Fruit fly (Drosophila melanogaster) whole organism, prepupa: ENCODE measurements around the gene SP1029.

ENCODE experiments used
- CG10631 ChIP-seq: fragments of 200-800 bp; sonication (Bioruptor generic); optimal IDR thresholded peaks from 2 replicates; lab custom pipeline; 2016; ENCODE audit warnings: missing biosample characterization, missing genetic modification characterization
- CG11762 ChIP-seq: fragments of 200-800 bp; sonication (Bioruptor generic); optimal IDR thresholded peaks from 3 replicates; lab custom pipeline; 2016; ENCODE audit warnings: missing biosample characterization, missing genetic modification characterization; ENCODE audit not compliant: insufficient read depth
- CG11902 ChIP-seq: fragments of 200-800 bp; sonication (Bioruptor generic); optimal IDR thresholded peaks from 3 replicates; lab custom pipeline; 2016; ENCODE audit warnings: missing biosample characterization, missing genetic modification characterization
- CG15336 ChIP-seq: fragments of 200-800 bp; sonication (Bioruptor generic); IDR thresholded peaks from 2 replicates; pipeline ENCODE4 v1.3.6; 2022; ENCODE audit warnings: missing biosample characterization, missing genetic modification characterization
- CG1621 ChIP-seq: fragments of 200-800 bp; sonication (Bioruptor generic); optimal IDR thresholded peaks from 3 replicates; lab custom pipeline; 2018; ENCODE audit warnings: missing biosample characterization, mild to moderate bottlenecking, missing genetic modification characterization
- CG16779 ChIP-seq: fragments of 200-800 bp; sonication (Bioruptor generic); optimal IDR thresholded peaks from 3 replicates; lab custom pipeline; 2017; ENCODE audit warnings: missing biosample characterization, mild to moderate bottlenecking, missing genetic modification characterization
- CG3032 ChIP-seq: fragments of 200-800 bp; optimal IDR thresholded peaks from 2 replicates; lab custom pipeline; 2019; ENCODE audit warnings: missing biosample characterization, mild to moderate bottlenecking, missing genetic modification characterization, moderate library complexity
- CG31627 ChIP-seq: fragments of 200-800 bp; sonication (Bioruptor generic); optimal IDR thresholded peaks from 3 replicates; lab custom pipeline; 2016; ENCODE audit warnings: missing biosample characterization, missing genetic modification characterization
- CG32006 ChIP-seq: fragments of 200-800 bp; sonication (Bioruptor generic); optimal IDR thresholded peaks from 3 replicates; lab custom pipeline; 2017; ENCODE audit warnings: missing biosample characterization, mild to moderate bottlenecking, missing genetic modification characterization
- CG34406 ChIP-seq: fragments of 200-800 bp; sonication (Bioruptor generic); optimal IDR thresholded peaks from 3 replicates; lab custom pipeline; 2016; ENCODE audit warnings: missing biosample characterization, missing genetic modification characterization
- CG3919 ChIP-seq: fragments of 200-800 bp; sonication (Bioruptor generic); optimal IDR thresholded peaks from 3 replicates; lab custom pipeline; 2016; ENCODE audit warnings: missing biosample characterization, missing genetic modification characterization
- CG4318 ChIP-seq: fragments of 200-800 bp; sonication (Bioruptor generic); optimal IDR thresholded peaks from 3 replicates; lab custom pipeline; 2017; ENCODE audit warnings: missing biosample characterization, mild to moderate bottlenecking, missing genetic modification characterization
- CG6163 ChIP-seq: fragments of 200-800 bp; sonication (Bioruptor generic); IDR thresholded peaks from 3 replicates; pipeline ENCODE4 v1.3.6; 2022; ENCODE audit warnings: missing biosample characterization, missing genetic modification characterization
- CG6276 ChIP-seq: fragments of 200-800 bp; sonication (Bioruptor generic); optimal IDR thresholded peaks from 2 replicates; lab custom pipeline; 2017; ENCODE audit warnings: missing biosample characterization, mild to moderate bottlenecking, missing genetic modification characterization
- CG6792 ChIP-seq: fragments of 200-800 bp; sonication (Bioruptor generic); optimal IDR thresholded peaks from 3 replicates; lab custom pipeline; 2016; ENCODE audit warnings: missing biosample characterization, missing genetic modification characterization
- CG6808 ChIP-seq: fragments of 200-800 bp; sonication (Bioruptor generic); optimal IDR thresholded peaks from 3 replicates; lab custom pipeline; 2017; ENCODE audit warnings: missing biosample characterization, missing genetic modification characterization, mild to moderate bottlenecking, moderate library complexity, missing genetic modification reagents
- CG7368 ChIP-seq: fragments of 200-800 bp; sonication (Bioruptor generic); optimal IDR thresholded peaks from 3 replicates; lab custom pipeline; 2016; ENCODE audit warnings: missing biosample characterization, missing genetic modification characterization
- CG8632 ChIP-seq: fragments of 200-800 bp; sonication (Bioruptor generic); optimal IDR thresholded peaks from 3 replicates; lab custom pipeline; 2016; ENCODE audit warnings: missing biosample characterization, missing genetic modification characterization
- Eip75B ChIP-seq: fragments of 200-800 bp; sonication (Bioruptor generic); optimal IDR thresholded peaks from 3 replicates; lab custom pipeline; 2016; ENCODE audit warnings: missing biosample characterization, missing genetic modification characterization
- Eip78C ChIP-seq: fragments of 200-800 bp; sonication (Bioruptor generic); peaks from one replicate; lab custom pipeline; 2016; ENCODE audit warnings: missing biosample characterization, missing genetic modification characterization
- Eip93F ChIP-seq: fragments of 200-800 bp; sonication (Bioruptor generic); optimal IDR thresholded peaks from 2 replicates; lab custom pipeline; 2016; ENCODE audit warnings: missing biosample characterization, mild to moderate bottlenecking, missing genetic modification characterization
- Ets21C ChIP-seq: fragments of 200-800 bp; sonication (Bioruptor generic); optimal IDR thresholded peaks from 3 replicates; lab custom pipeline; 2016; ENCODE audit warnings: missing biosample characterization, missing genetic modification characterization
- Gug ChIP-seq: fragments of 200-800 bp; sonication (Bioruptor generic); IDR thresholded peaks from 2 replicates; pipeline ENCODE4 v1.3.6; 2022; ENCODE audit warnings: missing biosample characterization, missing genetic modification characterization
- Hr39 ChIP-seq: fragments of 200-800 bp; sonication (Bioruptor generic); optimal IDR thresholded peaks from 2 replicates; lab custom pipeline; 2016; ENCODE audit warnings: missing biosample characterization, missing genetic modification characterization
- Hr4 ChIP-seq: fragments of 200-800 bp; sonication (Bioruptor generic); optimal IDR thresholded peaks from 3 replicates; lab custom pipeline; 2016; ENCODE audit warnings: missing biosample characterization, missing genetic modification characterization
- Lpt ChIP-seq: fragments of 200-800 bp; sonication (Bioruptor generic); optimal IDR thresholded peaks from 3 replicates; lab custom pipeline; 2016; ENCODE audit warnings: missing biosample characterization, missing genetic modification characterization
- Met ChIP-seq: fragments of 200-800 bp; sonication (Bioruptor generic); optimal IDR thresholded peaks from 3 replicates; lab custom pipeline; 2016; ENCODE audit warnings: missing biosample characterization, missing genetic modification characterization
- Sox102F ChIP-seq: fragments of 200-800 bp; sonication (Bioruptor generic); optimal IDR thresholded peaks from 2 replicates; lab custom pipeline; 2016; ENCODE audit warnings: missing biosample characterization, mild to moderate bottlenecking, missing genetic modification characterization
- Sox14 ChIP-seq: fragments of 200-800 bp; sonication (Bioruptor generic); optimal IDR thresholded peaks from 3 replicates; lab custom pipeline; 2016; ENCODE audit warnings: missing biosample characterization, missing genetic modification characterization
- Sox15 ChIP-seq: fragments of 200-800 bp; sonication (Bioruptor generic); optimal IDR thresholded peaks from 3 replicates; lab custom pipeline; 2016; ENCODE audit warnings: missing biosample characterization, missing genetic modification characterization
- achi ChIP-seq: fragments of 200-800 bp; sonication (Bioruptor generic); optimal IDR thresholded peaks from 3 replicates; lab custom pipeline; 2016; ENCODE audit warnings: missing biosample characterization, missing genetic modification characterization
- acj6 ChIP-seq: fragments of 200-800 bp; sonication (Bioruptor generic); optimal IDR thresholded peaks from 3 replicates; lab custom pipeline; 2016; ENCODE audit warnings: missing biosample characterization, missing genetic modification characterization
- dac ChIP-seq: fragments of 200-800 bp; sonication (Bioruptor generic); optimal IDR thresholded peaks from 2 replicates; lab custom pipeline; 2017; ENCODE audit warnings: missing biosample characterization, mild to moderate bottlenecking, missing genetic modification characterization
- dsx ChIP-seq: fragments of 200-800 bp; optimal IDR thresholded peaks from 3 replicates; lab custom pipeline; 2019; ENCODE audit warnings: missing biosample characterization, mild to moderate bottlenecking, missing genetic modification characterization, moderate library complexity; ENCODE audit not compliant: poor library complexity, severe bottlenecking
- eg ChIP-seq: fragments of 200-800 bp; sonication (Bioruptor generic); IDR thresholded peaks from 3 replicates; pipeline ENCODE4 v1.3.6; 2022; ENCODE audit warnings: missing biosample characterization, missing genetic modification characterization
- esn ChIP-seq: fragments of 200-800 bp; sonication (Bioruptor generic); optimal IDR thresholded peaks from 2 replicates; lab custom pipeline; 2016; ENCODE audit warnings: missing biosample characterization, mild to moderate bottlenecking, missing genetic modification characterization, moderate library complexity
- fd85E ChIP-seq: fragments of 200-800 bp; sonication (Bioruptor generic); optimal IDR thresholded peaks from 3 replicates; lab custom pipeline; 2016; ENCODE audit warnings: missing biosample characterization, missing genetic modification characterization
- fkh ChIP-seq: fragments of 200-800 bp; sonication (Bioruptor generic); optimal IDR thresholded peaks from 3 replicates; lab custom pipeline; 2017; ENCODE audit warnings: missing biosample characterization, mild to moderate bottlenecking, missing genetic modification characterization, moderate library complexity
- lz ChIP-seq: fragments of 200-800 bp; sonication (Bioruptor generic); optimal IDR thresholded peaks from 3 replicates; lab custom pipeline; 2016; ENCODE audit warnings: missing biosample characterization, missing genetic modification characterization
- net ChIP-seq: fragments of 200-800 bp; sonication (Bioruptor generic); optimal IDR thresholded peaks from 3 replicates; lab custom pipeline; 2016; ENCODE audit warnings: missing biosample characterization, missing genetic modification characterization
- pdm3 ChIP-seq: fragments of 200-800 bp; sonication (Bioruptor generic); optimal IDR thresholded peaks from 3 replicates; lab custom pipeline; 2016; ENCODE audit warnings: missing biosample characterization, missing genetic modification characterization
- salr ChIP-seq, 2 experiments: fragments of 200-800 bp; sonication (Bioruptor generic); optimal IDR thresholded peaks; 3 replicates each; lab custom pipeline; 2016 to 2018; ENCODE audit warnings: missing biosample characterization in 2 of 2, missing genetic modification characterization in 2 of 2, mild to moderate bottlenecking in 1 of 2
- spab ChIP-seq: fragments of 200-800 bp; sonication (Bioruptor generic); optimal IDR thresholded peaks from 2 replicates; lab custom pipeline; 2017; ENCODE audit warnings: missing biosample characterization, mild to moderate bottlenecking, missing genetic modification characterization, missing genetic modification reagents
- ss ChIP-seq, 2 experiments: fragments of 200-800 bp; sonication (Bioruptor generic); optimal IDR thresholded peaks; 2 replicates in 1 of 2; 3 replicates in 1 of 2; lab custom pipeline; 2017 to 2018; ENCODE audit warnings: mild to moderate bottlenecking in 2 of 2, missing biosample characterization in 2 of 2, missing genetic modification characterization in 2 of 2, moderate library complexity in 1 of 2
- svp ChIP-seq: fragments of 200-800 bp; sonication (Bioruptor generic); peaks from one replicate; lab custom pipeline; 2016; ENCODE audit warnings: missing biosample characterization, missing genetic modification characterization
- topi ChIP-seq: fragments of 200-800 bp; sonication (Bioruptor generic); optimal IDR thresholded peaks from 3 replicates; lab custom pipeline; 2016; ENCODE audit warnings: missing biosample characterization, missing genetic modification characterization
- vri ChIP-seq: fragments of 200-800 bp; sonication (Bioruptor generic); optimal IDR thresholded peaks from 3 replicates; lab custom pipeline; 2016; ENCODE audit warnings: missing biosample characterization, mild to moderate bottlenecking, missing genetic modification characterization

The SP1029 gene

dm6 chr3R:29291932-29292331, 41.7 kb upstream of the SP1029 start:
- TF ChIP-seq CG32006 (GFP tag; lab: Kevin White, UChicago): no peak
- no peak for TF ChIP-seq Eip75B (GFP tag; lab: Kevin White, UChicago)
- TF ChIP-seq Lpt (GFP tag; lab: Kevin White, UChicago): no peak
- TF ChIP-seq CG11762: no peak
- TF ChIP-seq eg: no peak
- TF ChIP-seq svp (GFP tag; lab: Kevin White, UChicago): peak; percentile 50

DNA sequence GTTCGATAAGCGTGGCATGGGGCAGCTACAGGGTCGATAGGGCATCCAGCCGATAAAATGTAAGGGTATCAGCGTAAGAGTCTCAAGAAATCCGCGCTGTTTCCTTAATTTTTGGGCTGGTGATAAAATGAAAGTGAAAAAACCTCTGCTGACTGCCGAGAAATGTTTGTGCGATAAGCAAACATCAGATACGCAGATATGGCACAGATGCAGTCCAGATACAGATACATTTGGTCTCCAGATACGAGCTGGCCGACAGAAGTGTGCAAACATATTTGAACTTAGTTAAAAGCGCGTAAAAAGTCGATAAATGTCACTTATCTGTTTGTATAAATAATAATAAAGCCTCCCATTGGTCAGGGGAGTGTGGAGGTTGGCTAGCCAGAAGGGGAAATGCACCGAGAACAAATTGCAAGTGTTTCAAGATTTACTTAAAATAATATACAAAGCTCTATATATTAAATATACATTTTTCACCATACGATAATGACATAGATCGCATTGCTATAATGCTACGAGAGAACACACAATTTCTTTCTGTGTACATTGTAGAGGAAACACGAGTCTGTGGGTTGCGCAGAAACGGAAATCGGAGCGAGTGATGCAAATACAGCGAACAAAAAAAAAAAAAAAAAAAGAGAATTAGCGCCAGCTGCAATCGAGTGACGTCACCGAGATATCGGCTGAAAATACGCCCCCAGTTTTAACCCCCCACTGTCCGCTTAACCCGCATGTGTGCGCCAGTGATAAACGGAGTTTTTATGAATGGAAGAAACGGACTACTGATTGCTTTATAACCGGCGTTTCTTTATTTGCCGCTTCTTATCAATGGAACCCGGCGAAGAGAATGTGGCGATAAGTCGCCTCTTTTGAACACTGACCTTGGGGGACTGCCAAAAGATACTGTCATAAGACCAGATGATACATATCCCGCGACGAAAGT, 40.6 kb upstream of the SP1029 start:
- TF ChIP-seq CG15336 (0 out of 2 replicates have a peak, but pooled peaks have one; percentile 31), Sox102F (GFP tag; lab: Kevin White, UChicago) (no peak), CG31627 (GFP tag; lab: Kevin White, UChicago) (no peak), CG4318 (GFP tag; lab: Kevin White, UChicago) (no peak), Hr4 (GFP tag; lab: Kevin White, UChicago) (peak; percentile 36), CG1621 (tag; lab: Kevin White, UChicago) (peak; percentile 34), spab (GFP tag; lab: Kevin White, UChicago) (peak; percentile 68), Sox15 (GFP tag; lab: Kevin White, UChicago) (no peak), CG6792 (GFP tag; lab: Kevin White, UChicago) (peak; percentile 16), Sox14 (peak; percentile 25), fkh (GFP tag; lab: Kevin White, UChicago) (no peak), CG34406 (peak; percentile 15), Ets21C (GFP tag; lab: Kevin White, UChicago) (no peak), CG6276 (GFP tag; lab: Kevin White, UChicago) (peak; percentile 23), CG32006 (GFP tag; lab: Kevin White, UChicago) (peak; percentile 43), CG11902 (GFP tag; lab: Kevin White, UChicago) (no peak), Met (GFP tag; lab: Kevin White, UChicago) (peak; percentile 22), CG6808 (GFP tag; lab: Kevin White, UChicago) (peak; percentile 63), CG3919 (GFP tag; lab: Kevin White, UChicago) (peak; percentile 53), vri (GFP tag; lab: Kevin White, UChicago) (peak; percentile 56), svp (GFP tag; lab: Kevin White, UChicago) (peak; percentile 66), net (GFP tag; lab: Kevin White, UChicago) (peak; percentile 15), CG10631 (GFP tag; lab: Kevin White, UChicago) (peak; percentile 61), Eip78C (peak; percentile 36), CG16779 (tag; lab: Kevin White, UChicago) (no peak), CG6163 (GFP tag; lab: Robert Waterston, UW) (peak; percentile 87), achi (peak; percentile 64), CG3032 (tag; lab: Kevin White, UChicago) (peak; percentile 74), fd85E (GFP tag; lab: Kevin White, UChicago) (peak; percentile 19), pdm3 (GFP tag; lab: Kevin White, UChicago) (peak; percentile 18), dsx (GFP tag; lab: Kevin White, UChicago) (peak; percentile 15), lz (peak; percentile 25), salr (GFP tag; optimal IDR thresholded peaks at IDR 0.05; lab: Kevin White, UChicago) (no peak), Gug (GFP tag; lab: Robert Waterston, UW) (peak; percentile 58; the same call in 1 of the 2 replicates), Eip93F (GFP tag; lab: Kevin White, UChicago) (no peak), dac (GFP tag; lab: Kevin White, UChicago) (no peak), Hr39 (GFP tag; lab: Kevin White, UChicago) (no peak), esn (GFP tag; lab: Kevin White, UChicago) (peak; percentile 64), CG11762 (peak; percentile 23), topi (GFP tag; lab: Kevin White, UChicago) (peak; percentile 72), Eip75B (GFP tag; lab: Kevin White, UChicago) (peak; percentile 50), CG7368 (peak; percentile 0), Lpt (GFP tag; lab: Kevin White, UChicago) (peak; percentile 20), CG8632 (GFP tag; lab: Kevin White, UChicago) (peak; percentile 2), acj6 (GFP tag; lab: Kevin White, UChicago) (peak; percentile 27), ss (GFP tag; optimal IDR thresholded peaks at IDR 0.05; lab: Kevin White, UChicago) (peak; percentile 17 to 29)
